Fruit fly (Drosophila melanogaster) whole organism, pupa: Measurements from ENCODE around the gene Fancl.

Source experiments
- CG12605 ChIP-seq: fragments of 200-800 bp; sonication (Bioruptor generic); IDR thresholded peaks from 2 replicates; pipeline ENCODE4 v1.3.6; 2022; ENCODE audit warnings: missing biosample characterization, missing genetic modification characterization
- CG14655 ChIP-seq: fragments of 200-800 bp; sonication (Bioruptor generic); optimal IDR thresholded peaks from 3 replicates; lab custom pipeline; 2017; ENCODE audit warnings: mild to moderate bottlenecking, missing biosample characterization, missing genetic modification reagents, missing genetic modification characterization
- CG17806 ChIP-seq: fragments of 200-800 bp; sonication (Bioruptor generic); optimal IDR thresholded peaks from 2 replicates; lab custom pipeline; 2018; ENCODE audit warnings: missing biosample characterization, mild to moderate bottlenecking, missing genetic modification characterization, moderate library complexity
- CG8301 ChIP-seq: fragments of 200-800 bp; sonication (Bioruptor generic); optimal IDR thresholded peaks from 2 replicates; lab custom pipeline; 2018; ENCODE audit warnings: missing biosample characterization, mild to moderate bottlenecking, missing genetic modification characterization
- CG9948 ChIP-seq: fragments of 200-800 bp; sonication (Bioruptor generic); optimal IDR thresholded peaks from 2 replicates; lab custom pipeline; 2018; ENCODE audit warnings: missing biosample characterization, mild to moderate bottlenecking, missing genetic modification characterization, moderate library complexity
- D1 ChIP-seq: fragments of 200-800 bp; sonication (Bioruptor generic); optimal IDR thresholded peaks from 2 replicates; lab custom pipeline; 2018; ENCODE audit warnings: missing biosample characterization, mild to moderate bottlenecking, missing genetic modification characterization, moderate library complexity
- EcR ChIP-seq: fragments of 200-800 bp; sonication (Bioruptor generic); optimal IDR thresholded peaks from 3 replicates; lab custom pipeline; 2019; ENCODE audit warnings: missing biosample characterization, missing genetic modification characterization, mild to moderate bottlenecking, moderate library complexity, missing genetic modification reagents
- Pif1A ChIP-seq: fragments of 200-800 bp; sonication (Bioruptor generic); optimal IDR thresholded peaks from 3 replicates; lab custom pipeline; 2016; ENCODE audit warnings: missing biosample characterization, missing genetic modification characterization
- Pif1B ChIP-seq: fragments of 200-800 bp; sonication (Bioruptor generic); optimal IDR thresholded peaks from 3 replicates; lab custom pipeline; 2016; ENCODE audit warnings: missing biosample characterization, missing genetic modification characterization
- fd96Ca ChIP-seq: fragments of 200-800 bp; sonication (Bioruptor generic); IDR thresholded peaks from 3 replicates; pipeline ENCODE4 v1.3.6; 2022; ENCODE audit warnings: missing biosample characterization, missing genetic modification characterization
- rn ChIP-seq: fragments of 200-800 bp; sonication (Bioruptor generic); IDR thresholded peaks from 2 replicates; pipeline ENCODE4 v1.3.6; 2022; ENCODE audit warnings: missing biosample characterization, missing genetic modification characterization

DNA sequence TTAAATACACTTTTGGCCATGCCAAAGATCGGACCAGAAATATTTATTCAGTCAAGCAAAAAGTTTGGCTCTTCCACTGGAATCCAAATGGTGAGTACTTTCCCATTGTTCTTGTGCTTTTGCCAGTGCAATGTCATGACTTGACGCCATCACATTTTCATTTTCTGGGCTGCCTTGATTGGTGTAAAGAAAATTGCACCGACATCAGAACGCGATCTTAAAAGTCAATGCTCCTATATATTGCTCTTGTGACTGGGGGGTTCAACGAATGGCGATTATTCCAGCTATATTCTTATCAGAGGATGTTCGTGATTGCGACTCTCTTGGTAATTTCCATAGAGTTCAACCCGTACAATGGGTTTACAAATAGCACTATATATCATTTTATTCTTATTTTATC is 12.2 kb downstream of the Fancl start:
- TF ChIP-seq CG8301 (tag; lab: Kevin White, UChicago) (no peak), fd96Ca (GFP tag; lab: Robert Waterston, UW) (no peak), Pif1A (GFP tag; lab: Kevin White, UChicago) (no peak), CG12605 (GFP tag; lab: Robert Waterston, UW) (no peak), CG14655 (GFP tag; lab: Kevin White, UChicago) (no peak), Pif1B (GFP tag; lab: Kevin White, UChicago) (no peak), CG17806 (tag; lab: Kevin White, UChicago) (no peak), D1 (tag; lab: Kevin White, UChicago) (no peak), EcR (GFP tag; lab: Kevin White, UChicago) (peak; percentile 95), CG9948 (no peak), rn (GFP tag; lab: Robert Waterston, UW) (no peak)
